Worm (Caenorhabditis elegans): ENCODE data around the gene sptl-2.

- TF ChIP-seq nhr-90 (tag; optimal IDR thresholded peaks at IDR 0.05): no peak
- no peak for TF ChIP-seq ama-1 (optimal IDR thresholded peaks at IDR 0.05)
- no peak for TF ChIP-seq ama-1 (GFP tag; optimal IDR thresholded peaks at IDR 0.05)
- no peak for TF ChIP-seq F49E8.2 (tag; optimal IDR thresholded peaks at IDR 0.05; ENCODE audit: insufficient read depth)
- no peak for TF ChIP-seq Y67H2A.10 (GFP tag; conservative IDR thresholded peaks at IDR 0.05)
- TF ChIP-seq tlf-1 (GFP tag; optimal IDR thresholded peaks at IDR 0.05): no peak
- TF ChIP-seq tbx-9 (tag; optimal IDR thresholded peaks at IDR 0.05; ENCODE audit: borderline replicate concordance): no peak
Observed at ce11 chrV:8026343-8026742, 9.3 kb downstream of the sptl-2 start, which contains the start of gene F43H9.4.
